Worm (Caenorhabditis elegans) whole organism, L1 larva: ENCODE measurements around the gene K07H8.12.

Source experiments
- C16A3.4 ChIP-seq: fragments of 150-350 bp; optimal IDR thresholded peaks from 2 replicates; lab custom pipeline; 2014; ENCODE audit warnings: missing biosample characterization, missing genetic modification characterization
- aha-1 ChIP-seq: fragments of 150-350 bp; optimal IDR thresholded peaks from 2 replicates; lab custom pipeline; 2014; ENCODE audit warnings: missing biosample characterization, missing genetic modification characterization
- alr-1 ChIP-seq: fragments of 200-800 bp; sonication (Bioruptor generic); optimal IDR thresholded peaks from 2 replicates; lab custom pipeline; 2018; ENCODE audit warnings: borderline replicate concordance, mild to moderate bottlenecking, missing genetic modification characterization, missing compliant biosample characterization
- ceh-8 ChIP-seq: fragments of 200-800 bp; sonication (Bioruptor generic); optimal IDR thresholded peaks from 2 replicates; lab custom pipeline; 2018; ENCODE audit warnings: mild to moderate bottlenecking, missing genetic modification characterization, moderate library complexity, missing compliant biosample characterization
- ceh-82 ChIP-seq, 3 experiments: fragments of 150-350 bp in 1 of 3; sonication (generic microtip) in 2 of 3; optimal IDR thresholded peaks; 2 replicates each; lab custom pipeline; 2014 to 2017; ENCODE audit warnings: missing biosample characterization in 3 of 3, missing genetic modification characterization in 3 of 3
- dpl-1 ChIP-seq, 3 experiments: fragments of 150-350 bp in 2 of 3; sonication (generic microtip) in 1 of 3; optimal IDR thresholded peaks; 2 replicates each; lab custom pipeline; 2014 to 2017; ENCODE audit warnings: missing biosample characterization in 3 of 3, missing genetic modification characterization in 3 of 3, missing genetic modification reagents in 3 of 3
- dsc-1 ChIP-seq: sonication (generic microtip); optimal IDR thresholded peaks from 2 replicates; lab custom pipeline; 2016; ENCODE audit warnings: mild to moderate bottlenecking, missing genetic modification characterization, missing compliant biosample characterization
- egl-27 ChIP-seq, 2 experiments: fragments of 150-350 bp in 1 of 2; sonication (generic microtip); optimal IDR thresholded peaks; 3 replicates each; lab custom pipeline; 2017 to 2018; ENCODE audit warnings: missing biosample characterization in 2 of 2, missing genetic modification characterization in 2 of 2, missing genetic modification reagents in 2 of 2
- elt-2 ChIP-seq: sonication (generic microtip); optimal IDR thresholded peaks from 2 replicates; lab custom pipeline; 2016; ENCODE audit warnings: missing genetic modification characterization, mild to moderate bottlenecking, inconsistent platforms, missing compliant biosample characterization, missing genetic modification reagents
- fkh-4 ChIP-seq: sonication (generic microtip); optimal IDR thresholded peaks from 2 replicates; lab custom pipeline; 2016; ENCODE audit warnings: missing compliant biosample characterization, missing genetic modification characterization, borderline replicate concordance
- fos-1 ChIP-seq: fragments of 150-350 bp; optimal IDR thresholded peaks from 2 replicates; lab custom pipeline; 2014; ENCODE audit warnings: missing biosample characterization, missing genetic modification characterization
- hlh-17 ChIP-seq: fragments of 200-800 bp; sonication (Bioruptor generic); optimal IDR thresholded peaks from 2 replicates; lab custom pipeline; 2018; ENCODE audit warnings: missing genetic modification characterization, mild to moderate bottlenecking, missing compliant biosample characterization, moderate library complexity, borderline replicate concordance
- hpl-2 ChIP-seq: fragments of 150-350 bp; optimal IDR thresholded peaks from 2 replicates; lab custom pipeline; 2014; ENCODE audit warnings: missing biosample characterization, missing genetic modification reagents, missing genetic modification characterization
- jun-1 ChIP-seq: fragments of 150-350 bp; optimal IDR thresholded peaks from 2 replicates; lab custom pipeline; 2014; ENCODE audit warnings: missing biosample characterization, missing genetic modification reagents, missing genetic modification characterization
- lin-13 ChIP-seq: fragments of 150-350 bp; optimal IDR thresholded peaks from 2 replicates; lab custom pipeline; 2014; ENCODE audit warnings: missing biosample characterization, missing genetic modification reagents, missing genetic modification characterization
- lin-14 ChIP-seq: fragments of 200-800 bp; sonication (Bioruptor generic); optimal IDR thresholded peaks from 2 replicates; lab custom pipeline; 2018; ENCODE audit warnings: mild to moderate bottlenecking, missing genetic modification characterization, moderate library complexity, missing compliant biosample characterization
- lin-15B ChIP-seq: fragments of 150-350 bp; sonication (generic microtip); optimal IDR thresholded peaks from 3 replicates; lab custom pipeline; 2014; ENCODE audit warnings: missing biosample characterization, missing genetic modification characterization
- lin-35 ChIP-seq, 2 experiments: fragments of 150-350 bp; optimal IDR thresholded peaks; 2 replicates each; lab custom pipeline; 2014; ENCODE audit warnings: missing biosample characterization in 2 of 2, missing genetic modification characterization in 2 of 2, missing genetic modification reagents in 2 of 2
- mdl-1 ChIP-seq, 2 experiments: fragments of 150-350 bp; optimal IDR thresholded peaks; 2 replicates each; lab custom pipeline; 2014 to 2017; ENCODE audit warnings: missing biosample characterization in 2 of 2, missing genetic modification characterization in 2 of 2, inconsistent platforms in 1 of 2
- mep-1 ChIP-seq: fragments of 150-350 bp; optimal IDR thresholded peaks from 2 replicates; lab custom pipeline; 2014; ENCODE audit warnings: missing biosample characterization, missing genetic modification characterization
- nhr-11 ChIP-seq: fragments of 150-350 bp; optimal IDR thresholded peaks from 2 replicates; lab custom pipeline; 2014; ENCODE audit warnings: missing biosample characterization, missing genetic modification characterization
- nhr-12 ChIP-seq: sonication (generic microtip); optimal IDR thresholded peaks from 2 replicates; lab custom pipeline; 2017; ENCODE audit warnings: missing biosample characterization, missing genetic modification characterization
- nhr-19 ChIP-seq: fragments of 200-800 bp; sonication (Bioruptor generic); conservative IDR thresholded peaks from 2 replicates; pipeline ENCODE4 v1.3.6; 2022; ENCODE audit warnings: missing genetic modification characterization, missing compliant biosample characterization
- nhr-47 ChIP-seq: sonication (generic microtip); optimal IDR thresholded peaks from 2 replicates; lab custom pipeline; 2016; ENCODE audit warnings: mild to moderate bottlenecking, missing genetic modification characterization, moderate library complexity, missing compliant biosample characterization
- nhr-71 ChIP-seq: sonication (generic microtip); optimal IDR thresholded peaks from 2 replicates; lab custom pipeline; 2016; ENCODE audit warnings: mild to moderate bottlenecking, missing genetic modification characterization, moderate library complexity, missing compliant biosample characterization
- nhr-76 ChIP-seq: sonication (generic microtip); optimal IDR thresholded peaks from 2 replicates; lab custom pipeline; 2017; ENCODE audit warnings: missing biosample characterization, missing genetic modification characterization
- nhr-84 ChIP-seq: sonication (generic microtip); optimal IDR thresholded peaks from 2 replicates; lab custom pipeline; 2017; ENCODE audit warnings: missing biosample characterization, missing genetic modification characterization
- nhr-85 ChIP-seq: sonication (generic microtip); peaks from one replicate; lab custom pipeline; 2016; ENCODE audit warnings: missing genetic modification characterization, inconsistent platforms, missing compliant biosample characterization
- nhr-90 ChIP-seq: sonication (generic microtip); optimal IDR thresholded peaks from 2 replicates; lab custom pipeline; 2016; ENCODE audit warnings: mild to moderate bottlenecking, missing genetic modification characterization, missing compliant biosample characterization; ENCODE audit not compliant: poor library complexity
- rnt-1 ChIP-seq: sonication (generic microtip); optimal IDR thresholded peaks from 2 replicates; lab custom pipeline; 2016; ENCODE audit warnings: mild to moderate bottlenecking, missing genetic modification characterization, moderate library complexity, missing compliant biosample characterization
- skn-1 ChIP-seq: fragments of 150-350 bp; optimal IDR thresholded peaks from 2 replicates; lab custom pipeline; 2014; ENCODE audit warnings: missing biosample characterization, missing genetic modification characterization
- sptf-1 ChIP-seq: fragments of 150-350 bp; optimal IDR thresholded peaks from 2 replicates; lab custom pipeline; 2014; ENCODE audit warnings: missing biosample characterization, missing genetic modification characterization
- sup-37 ChIP-seq: fragments of 200-800 bp; sonication (Bioruptor generic); optimal IDR thresholded peaks from 2 replicates; lab custom pipeline; 2018; ENCODE audit warnings: mild to moderate bottlenecking, missing genetic modification characterization, missing compliant biosample characterization
- tbx-2 ChIP-seq: sonication (generic microtip); optimal IDR thresholded peaks from 2 replicates; lab custom pipeline; 2016; ENCODE audit warnings: missing genetic modification characterization, missing compliant biosample characterization
- unc-30 ChIP-seq: sonication (generic microtip); optimal IDR thresholded peaks from 2 replicates; lab custom pipeline; 2017; ENCODE audit warnings: missing biosample characterization, missing genetic modification characterization
- unc-86 ChIP-seq: sonication (generic microtip); optimal IDR thresholded peaks from 2 replicates; lab custom pipeline; 2016; ENCODE audit warnings: missing genetic modification characterization, missing compliant biosample characterization
- xbp-1 ChIP-seq: sonication (generic microtip); optimal IDR thresholded peaks from 2 replicates; lab custom pipeline; 2016; ENCODE audit warnings: missing genetic modification characterization, missing compliant biosample characterization
- zag-1 ChIP-seq: fragments of 150-350 bp; optimal IDR thresholded peaks from 2 replicates; lab custom pipeline; 2014; ENCODE audit warnings: missing biosample characterization, missing genetic modification characterization
- zip-4 ChIP-seq: fragments of 200-800 bp; sonication (Bioruptor generic); optimal IDR thresholded peaks from 2 replicates; lab custom pipeline; 2018; ENCODE audit warnings: mild to moderate bottlenecking, missing genetic modification characterization, moderate library complexity, missing compliant biosample characterization
- ztf-11 ChIP-seq, 2 experiments: sonication (generic microtip); optimal IDR thresholded peaks; 2 replicates each; lab custom pipeline; 2016 to 2017; ENCODE audit warnings: missing genetic modification characterization in 2 of 2, missing biosample characterization in 1 of 2, missing compliant biosample characterization in 1 of 2
- ztf-4 ChIP-seq: fragments of 150-350 bp; optimal IDR thresholded peaks from 2 replicates; lab custom pipeline; 2014; ENCODE audit warnings: missing biosample characterization, missing genetic modification characterization

K07H8.12 gene

DNA sequence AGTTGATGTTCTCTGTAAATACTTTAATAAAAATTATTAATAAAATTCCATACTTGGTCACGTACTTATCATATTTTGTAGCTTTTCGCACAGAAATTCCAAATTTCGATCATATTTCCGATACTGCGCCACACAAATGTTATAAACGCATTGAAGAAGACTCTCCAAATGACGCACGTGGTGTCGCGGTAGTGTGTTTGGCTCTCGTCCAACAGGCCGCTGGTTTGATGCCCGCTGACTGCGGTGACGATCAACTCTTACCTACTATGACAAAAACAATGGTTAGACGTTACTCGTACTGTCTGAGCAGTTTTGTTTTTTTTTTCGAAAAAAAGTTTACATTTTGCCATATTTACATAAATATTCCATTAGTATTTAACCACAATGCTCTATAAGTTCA lies 23.7 kb downstream of the K07H8.12 start (continued):
- TF ChIP-seq unc-30 (no peak), elt-2 (peak; percentile 35), hpl-2 (GFP tag; lab: Kevin White, UChicago) (no peak), zag-1 (tag; lab: Kevin White, UChicago) (no peak), nhr-85 (tag; lab: Kevin White, UChicago) (peak; percentile 69), tbx-2 (peak; percentile 62), rnt-1 (tag; lab: Kevin White, UChicago) (peak; percentile 81), nhr-90 (peak; percentile 73), jun-1 (tag; lab: Kevin White, UChicago) (no peak), nhr-47 (peak; percentile 79), dsc-1 (tag; lab: Kevin White, UChicago) (peak; percentile 68), lin-14 (peak; percentile 60), nhr-84 (tag; lab: Kevin White, UChicago) (no peak), mdl-1 (tag; optimal IDR thresholded peaks at IDR 0.05; lab: Kevin White, UChicago) (peak in 1 of 2 experiments; percentile 91), hlh-17 (GFP tag; lab: Kevin White, UChicago) (no peak), alr-1 (tag; lab: Kevin White, UChicago) (no peak), lin-35 (GFP tag; optimal IDR thresholded peaks at IDR 0.05; lab: Kevin White, UChicago) (peak; percentile 66 to 80), lin-15B (no peak), ztf-11 (tag; optimal IDR thresholded peaks at IDR 0.05; lab: Kevin White, UChicago) (peak in 1 of 2 experiments; percentile 39), ztf-4 (tag; lab: Kevin White, UChicago) (no peak), sptf-1 (tag; lab: Kevin White, UChicago) (no peak), nhr-12 (no peak), zip-4 (GFP tag; lab: Kevin White, UChicago) (no peak), lin-13 (peak; percentile 30), nhr-11 (no peak), nhr-19 (GFP tag; lab: Robert Waterston, UW) (peak; percentile 38; the same call in 1 of the 2 replicates), skn-1 (tag; lab: Kevin White, UChicago) (peak; percentile 46), fos-1 (tag; lab: Kevin White, UChicago) (no peak), fkh-4 (tag; lab: Kevin White, UChicago) (no peak), egl-27 (tag; optimal IDR thresholded peaks at IDR 0.05; lab: Kevin White, UChicago) (no peak)

DNA sequence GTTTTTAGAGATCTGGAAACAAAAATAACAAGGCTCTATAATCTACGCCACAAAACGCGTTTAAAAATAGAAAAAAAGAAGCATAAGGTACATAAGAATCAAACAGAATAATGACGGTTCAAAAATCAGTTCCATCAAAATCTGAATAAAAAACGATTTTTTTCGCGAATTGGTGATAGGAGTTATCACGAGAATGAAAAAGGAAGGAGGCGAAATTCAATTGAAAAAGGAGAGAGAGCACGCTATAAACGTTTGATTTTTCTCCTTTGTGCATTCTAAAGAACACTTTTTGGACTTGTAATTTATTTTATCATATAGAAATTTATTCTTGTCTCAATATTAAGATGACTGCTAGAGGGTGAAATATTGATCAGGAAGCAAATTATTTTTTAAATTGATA lies 25.2 kb downstream of the K07H8.12 start:
- TF ChIP-seq mep-1 (tag; lab: Kevin White, UChicago) (no peak), hlh-17 (GFP tag; lab: Kevin White, UChicago) (no peak), nhr-76 (tag; lab: Kevin White, UChicago) (no peak), fkh-4 (tag; lab: Kevin White, UChicago) (no peak), nhr-71 (tag; lab: Kevin White, UChicago) (no peak), egl-27 (tag; optimal IDR thresholded peaks at IDR 0.05; lab: Kevin White, UChicago) (no peak), elt-2 (peak; percentile 27), ceh-8 (no peak), xbp-1 (no peak), lin-35 (GFP tag; optimal IDR thresholded peaks at IDR 0.05; lab: Kevin White, UChicago) (peak in 1 of 2 experiments; percentile 0)

DNA sequence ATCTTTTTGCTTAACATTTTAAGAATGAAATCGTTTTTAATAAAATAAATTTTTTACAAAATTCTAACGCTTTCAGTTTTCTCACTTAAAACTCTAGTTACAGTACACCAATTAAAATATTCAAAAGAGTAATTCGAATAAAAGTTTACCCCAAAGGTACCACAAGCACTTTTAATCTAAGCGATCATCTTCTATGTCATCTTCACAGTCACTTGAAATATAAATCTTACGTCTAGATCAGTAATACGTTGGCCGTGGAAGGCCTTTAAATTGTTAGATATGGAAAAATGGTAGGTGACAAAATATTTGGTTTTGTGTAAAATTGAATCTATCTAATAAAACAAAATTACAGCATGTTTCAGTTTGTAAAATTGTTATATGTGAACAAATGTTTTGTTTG lies 29.2 kb downstream of the K07H8.12 start:
- TF ChIP-seq nhr-84 (tag; lab: Kevin White, UChicago) (no peak), nhr-85 (tag; lab: Kevin White, UChicago) (peak; percentile 81), aha-1 (no peak), dpl-1 (GFP tag; optimal IDR thresholded peaks at IDR 0.05; lab: Kevin White, UChicago) (no peak), lin-14 (peak; percentile 17), ceh-82 (tag; optimal IDR thresholded peaks at IDR 0.05; lab: Kevin White, UChicago) (no peak), sup-37 (GFP tag; lab: Kevin White, UChicago) (no peak), unc-86 (tag; lab: Kevin White, UChicago) (no peak), hlh-17 (GFP tag; lab: Kevin White, UChicago) (no peak), C16A3.4 (tag; lab: Kevin White, UChicago) (no peak), dsc-1 (tag; lab: Kevin White, UChicago) (no peak)
